Worm (Caenorhabditis elegans): ENCODE data around the gene lgc-13.

DNA sequence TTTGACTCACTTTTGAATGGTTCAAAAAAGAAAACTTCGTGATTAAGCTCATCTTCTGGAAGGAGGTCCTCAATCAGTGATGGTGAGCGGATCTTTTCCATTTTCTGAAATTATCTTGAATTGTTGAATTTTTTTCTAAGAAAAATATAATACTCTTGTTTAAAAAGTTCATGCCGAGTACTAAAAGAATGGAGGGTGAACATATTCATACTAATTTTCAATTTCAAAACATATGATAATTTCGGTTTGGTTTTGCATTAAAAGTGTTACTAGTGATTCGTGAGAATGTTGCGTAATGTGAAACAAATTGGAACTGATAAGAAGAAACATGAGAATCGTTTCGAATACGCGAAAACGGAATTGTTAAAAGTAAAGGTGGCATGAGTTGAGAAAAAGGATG lies 32.1 kb downstream of the lgc-13 start, which contains the start of gene lyst-1:
- TF ChIP-seq cebp-1 (GFP tag; IDR thresholded peaks at IDR 0.05): no peak
- TF ChIP-seq cebp-1 (tag; optimal IDR thresholded peaks at IDR 0.05): no peak
- no peak for TF ChIP-seq repo-1 (tag; optimal IDR thresholded peaks at IDR 0.05)
- TF ChIP-seq Y56A3A.18 (GFP tag; IDR thresholded peaks at IDR 0.05): no peak
- no peak for TF ChIP-seq atf-7 (tag; optimal IDR thresholded peaks at IDR 0.05)
- no peak for TF ChIP-seq let-526 (GFP tag; IDR thresholded peaks at IDR 0.05)
- TF ChIP-seq C06A6.2 (GFP tag; conservative IDR thresholded peaks at IDR 0.05): no peak
- TF ChIP-seq ama-1 (optimal IDR thresholded peaks at IDR 0.05): no peak
- TF ChIP-seq ama-1 (GFP tag; optimal IDR thresholded peaks at IDR 0.05): no peak
- TF ChIP-seq sea-2 (GFP tag; IDR thresholded peaks at IDR 0.05): no peak
- no peak for TF ChIP-seq die-1 (tag; optimal IDR thresholded peaks at IDR 0.05)
- no peak for TF ChIP-seq lsl-1 (GFP tag; optimal IDR thresholded peaks at IDR 0.05)
- no peak for TF ChIP-seq snpc-1.3 (tag; optimal IDR thresholded peaks at IDR 0.05; ENCODE audit: insufficient read depth)

All from whole organism, young adult.